Worm (Caenorhabditis elegans) whole organism, mixed stage, embryonic: ENCODE data around the gene EGAP4.1.
A peak's percentile ranks its signal among the peaks of the same experiment; 100 is the strongest.

Experiments used
- M03D4.4 ChIP-seq: sonication (generic microtip); optimal IDR thresholded peaks from 2 replicates; lab custom pipeline; 2017; ENCODE audit warnings: mild to moderate bottlenecking, missing genetic modification characterization, missing compliant biosample characterization
- bed-3 ChIP-seq: fragments of 200-800 bp; sonication (Bioruptor generic); optimal IDR thresholded peaks from 3 replicates; lab custom pipeline; 2018; ENCODE audit warnings: mild to moderate bottlenecking, missing genetic modification characterization, moderate library complexity, missing compliant biosample characterization
- blmp-1 ChIP-seq: fragments of 150-350 bp; optimal IDR thresholded peaks from 2 replicates; lab custom pipeline; 2014; ENCODE audit warnings: missing biosample characterization, missing genetic modification characterization
- ceh-39 ChIP-seq: fragments of 150-350 bp; optimal IDR thresholded peaks from 2 replicates; lab custom pipeline; 2014; ENCODE audit warnings: missing biosample characterization, missing genetic modification characterization
- ceh-43 ChIP-seq: fragments of 200-800 bp; sonication (Bioruptor generic); optimal IDR thresholded peaks from 2 replicates; lab custom pipeline; 2018; ENCODE audit warnings: mild to moderate bottlenecking, missing genetic modification characterization, moderate library complexity, missing compliant biosample characterization
- ceh-83 ChIP-seq: fragments of 200-800 bp; sonication (Bioruptor generic); optimal IDR thresholded peaks from 2 replicates; lab custom pipeline; 2018; ENCODE audit warnings: mild to moderate bottlenecking, missing genetic modification characterization, missing compliant biosample characterization
- ces-1 ChIP-seq: fragments of 150-350 bp; optimal IDR thresholded peaks from 2 replicates; lab custom pipeline; 2014; ENCODE audit warnings: missing biosample characterization, missing genetic modification reagents, missing genetic modification characterization
- cnd-1 ChIP-seq: fragments of 200-800 bp; sonication (Bioruptor generic); optimal IDR thresholded peaks from 2 replicates; lab custom pipeline; 2018; ENCODE audit warnings: mild to moderate bottlenecking, missing genetic modification characterization, missing compliant biosample characterization
- drap-1 ChIP-seq: fragments of 200-800 bp; sonication (Bioruptor generic); optimal IDR thresholded peaks from 3 replicates; lab custom pipeline; 2018; ENCODE audit warnings: mild to moderate bottlenecking, missing genetic modification characterization, missing compliant biosample characterization
- elt-1 ChIP-seq: sonication (generic microtip); optimal IDR thresholded peaks from 2 replicates; lab custom pipeline; 2017; ENCODE audit warnings: missing genetic modification characterization, mild to moderate bottlenecking, missing compliant biosample characterization, antibody characterized with exemption, moderate library complexity, borderline replicate concordance; ENCODE audit not compliant: insufficient read depth
- elt-3 ChIP-seq: fragments of 150-350 bp; optimal IDR thresholded peaks from 2 replicates; lab custom pipeline; 2014; ENCODE audit warnings: missing biosample characterization, missing genetic modification characterization
- flh-1 ChIP-seq: fragments of 200-800 bp; sonication (Bioruptor generic); optimal IDR thresholded peaks from 2 replicates; lab custom pipeline; 2018; ENCODE audit warnings: mild to moderate bottlenecking, missing genetic modification characterization, moderate library complexity, missing compliant biosample characterization
- ham-2 ChIP-seq: fragments of 200-800 bp; sonication (Bioruptor generic); optimal IDR thresholded peaks from 2 replicates; lab custom pipeline; 2018; ENCODE audit warnings: mild to moderate bottlenecking, missing genetic modification characterization, missing compliant biosample characterization
- hlh-1 ChIP-seq: fragments of 150-350 bp; optimal IDR thresholded peaks from 2 replicates; lab custom pipeline; 2014; ENCODE audit warnings: missing biosample characterization, missing genetic modification reagents, missing genetic modification characterization
- lin-13 ChIP-seq: fragments of 150-350 bp; optimal IDR thresholded peaks from 2 replicates; lab custom pipeline; 2014; ENCODE audit warnings: missing biosample characterization, missing genetic modification characterization
- lin-32 ChIP-seq: fragments of 200-800 bp; sonication (Bioruptor generic); optimal IDR thresholded peaks from 2 replicates; lab custom pipeline; 2018; ENCODE audit warnings: mild to moderate bottlenecking, missing genetic modification characterization, missing compliant biosample characterization
- lsy-2 ChIP-seq: fragments of 150-350 bp; optimal IDR thresholded peaks from 2 replicates; lab custom pipeline; 2014; ENCODE audit warnings: missing biosample characterization, missing genetic modification characterization
- mab-5 ChIP-seq: fragments of 150-350 bp; optimal IDR thresholded peaks from 2 replicates; lab custom pipeline; 2014; ENCODE audit warnings: missing biosample characterization, missing genetic modification characterization
- mep-1 ChIP-seq: fragments of 150-350 bp; optimal IDR thresholded peaks from 2 replicates; lab custom pipeline; 2017; ENCODE audit warnings: missing biosample characterization, missing genetic modification reagents, missing genetic modification characterization, inconsistent platforms
- nhr-12 ChIP-seq: fragments of 150-350 bp; optimal IDR thresholded peaks from 2 replicates; lab custom pipeline; 2014; ENCODE audit warnings: missing biosample characterization, missing genetic modification characterization
- nhr-2 ChIP-seq: fragments of 150-350 bp; optimal IDR thresholded peaks from 2 replicates; lab custom pipeline; 2014; ENCODE audit warnings: missing biosample characterization, missing genetic modification characterization
- nhr-237 ChIP-seq: fragments of 150-350 bp; optimal IDR thresholded peaks from 2 replicates; lab custom pipeline; 2014; ENCODE audit warnings: missing biosample characterization, missing genetic modification characterization
- nhr-28 ChIP-seq: fragments of 150-350 bp; optimal IDR thresholded peaks from 2 replicates; lab custom pipeline; 2014; ENCODE audit warnings: missing biosample characterization, missing genetic modification characterization
- nhr-76 ChIP-seq: sonication (generic microtip); optimal IDR thresholded peaks from 2 replicates; lab custom pipeline; 2017; ENCODE audit warnings: missing biosample characterization, missing genetic modification characterization
- pha-4 ChIP-seq: fragments of 150-350 bp; optimal IDR thresholded peaks from 2 replicates; lab custom pipeline; 2018; ENCODE audit warnings: missing biosample characterization, missing genetic modification reagents, missing genetic modification characterization
- sem-2 ChIP-seq: fragments of 200-800 bp; sonication (Bioruptor generic); optimal IDR thresholded peaks from 2 replicates; lab custom pipeline; 2018; ENCODE audit warnings: mild to moderate bottlenecking, missing genetic modification characterization, missing compliant biosample characterization
- snpc-4 ChIP-seq: fragments of 150-350 bp; optimal IDR thresholded peaks from 2 replicates; lab custom pipeline; 2014; ENCODE audit warnings: missing biosample characterization, missing genetic modification characterization
- sptf-1 ChIP-seq: sonication (generic microtip); optimal IDR thresholded peaks from 2 replicates; lab custom pipeline; 2017; ENCODE audit warnings: mild to moderate bottlenecking, missing genetic modification characterization, moderate library complexity, missing compliant biosample characterization
- tbx-8 ChIP-seq: fragments of 200-800 bp; sonication (Bioruptor generic); optimal IDR thresholded peaks from 2 replicates; lab custom pipeline; 2018; ENCODE audit warnings: mild to moderate bottlenecking, missing genetic modification characterization, moderate library complexity, missing compliant biosample characterization
- unc-62 ChIP-seq: fragments of 150-350 bp; optimal IDR thresholded peaks from 2 replicates; lab custom pipeline; 2014; ENCODE audit warnings: missing biosample characterization, missing genetic modification reagents, missing genetic modification characterization
- zip-8 ChIP-seq: fragments of 150-350 bp; optimal IDR thresholded peaks from 2 replicates; lab custom pipeline; 2014; ENCODE audit warnings: missing biosample characterization, missing genetic modification characterization
- ztf-11 ChIP-seq: fragments of 150-350 bp; optimal IDR thresholded peaks from 2 replicates; lab custom pipeline; 2014; ENCODE audit warnings: missing biosample characterization, missing genetic modification characterization

The EGAP4.1 gene

DNA sequence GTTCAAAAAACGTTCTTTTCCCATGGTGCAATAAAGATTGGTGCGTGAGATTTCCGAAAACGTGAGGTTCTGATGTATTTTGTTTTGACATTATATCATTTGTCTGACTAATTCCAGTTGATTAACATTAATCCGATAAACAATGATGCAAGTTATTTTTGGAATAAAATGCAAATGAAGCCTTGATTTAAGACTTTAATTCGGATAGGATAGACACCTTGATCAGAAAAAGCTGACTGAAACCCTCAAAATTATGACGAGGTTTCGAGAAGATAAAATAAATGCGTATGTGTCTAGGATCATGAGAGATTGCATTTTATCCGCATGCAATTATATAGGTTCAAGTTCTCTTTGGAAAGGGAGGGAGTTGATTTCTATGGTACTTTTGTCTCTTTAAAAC is 18.3 kb upstream of the EGAP4.1 start:
- TF ChIP-seq elt-3 (tag; lab: Kevin White, UChicago) (no peak), sptf-1 (tag; lab: Kevin White, UChicago) (no peak), tbx-8 (GFP tag; lab: Kevin White, UChicago) (no peak), lin-32 (GFP tag; lab: Kevin White, UChicago) (no peak), blmp-1 (tag; lab: Kevin White, UChicago) (no peak), ceh-39 (tag; lab: Kevin White, UChicago) (no peak), nhr-76 (no peak), nhr-12 (tag; lab: Kevin White, UChicago) (no peak), ceh-83 (GFP tag; lab: Kevin White, UChicago) (no peak), mab-5 (tag; lab: Kevin White, UChicago) (no peak), snpc-4 (no peak), ztf-11 (tag; lab: Kevin White, UChicago) (no peak), nhr-2 (tag; lab: Kevin White, UChicago) (no peak), elt-1 (tag; lab: Kevin White, UChicago) (no peak), hlh-1 (tag; lab: Kevin White, UChicago) (no peak), lin-13 (tag; lab: Kevin White, UChicago) (no peak), sem-2 (GFP tag; lab: Kevin White, UChicago) (no peak)

DNA sequence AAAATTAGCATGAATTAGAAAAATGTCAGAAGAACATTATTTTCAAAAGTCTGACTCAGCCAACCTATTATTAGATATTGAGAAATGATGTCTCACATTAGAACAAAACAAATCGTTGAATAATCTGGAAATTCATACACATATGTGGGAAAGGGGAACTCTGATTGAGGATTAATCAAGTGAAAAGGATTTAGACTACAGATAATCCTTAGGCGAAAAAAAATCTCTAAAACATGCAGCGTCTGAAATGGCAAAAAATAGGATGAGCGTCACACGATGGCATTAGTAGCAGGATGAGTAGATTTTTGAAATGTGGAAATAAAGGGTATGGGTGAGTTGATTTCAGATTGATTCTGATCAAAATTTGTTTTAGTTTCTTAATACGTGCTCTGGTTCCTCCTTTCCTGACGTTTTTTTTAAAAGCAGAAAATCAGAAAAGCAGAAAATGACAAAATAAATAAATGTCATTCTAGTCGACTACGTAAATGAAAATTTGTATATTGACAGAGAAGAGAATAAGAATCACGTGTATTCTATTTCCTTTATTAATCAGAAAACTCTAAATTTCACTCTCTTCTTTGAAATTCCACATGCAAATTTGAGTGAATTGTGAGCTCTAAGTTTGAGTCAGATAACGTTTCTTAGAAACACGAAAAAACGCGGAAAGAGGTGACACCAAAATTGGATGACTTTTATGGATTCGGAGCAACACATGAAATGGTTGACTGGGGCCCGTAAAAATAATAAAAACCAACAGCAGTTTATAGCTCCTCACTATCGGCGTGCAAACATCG is 17.2 kb upstream of the EGAP4.1 start:
- no peak for TF ChIP-seq snpc-4
- no peak for TF ChIP-seq pha-4 (tag; lab: Kevin White, UChicago)
- TF ChIP-seq lin-32 (GFP tag; lab: Kevin White, UChicago): no peak
- TF ChIP-seq sptf-1 (tag; lab: Kevin White, UChicago): no peak
- TF ChIP-seq nhr-237 (tag; lab: Kevin White, UChicago): no peak
- no peak for TF ChIP-seq mep-1 (tag; lab: Kevin White, UChicago)
- TF ChIP-seq hlh-1 (tag; lab: Kevin White, UChicago): no peak
- TF ChIP-seq zip-8 (tag; lab: Kevin White, UChicago): no peak
- TF ChIP-seq, all 35 proteins: peak for 0

DNA sequence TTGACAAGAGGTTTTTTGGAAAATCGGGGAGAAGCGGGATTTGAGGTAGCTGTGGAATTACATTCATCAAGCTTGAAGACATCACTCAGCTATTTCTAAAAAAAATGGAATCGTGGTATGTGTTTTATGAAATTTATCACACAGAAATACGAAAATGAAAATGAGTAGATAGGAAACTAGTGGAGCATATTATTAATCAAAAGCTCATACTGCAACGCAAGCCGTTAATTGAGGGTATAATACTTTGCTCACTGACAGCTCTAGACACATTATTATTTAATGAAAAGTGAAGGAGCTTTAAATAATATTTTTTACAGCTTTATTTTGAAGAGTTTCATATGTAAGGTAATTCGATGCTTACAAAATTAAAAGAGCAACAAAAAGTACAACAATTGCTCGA is 15.7 kb upstream of the EGAP4.1 start, which contains the start of gene M02D8.7:
Gene M02D8.7 (minus strand): TSS at position 101 of the 400 bp plus-strand sequence.
- no peak for TF ChIP-seq nhr-76

DNA sequence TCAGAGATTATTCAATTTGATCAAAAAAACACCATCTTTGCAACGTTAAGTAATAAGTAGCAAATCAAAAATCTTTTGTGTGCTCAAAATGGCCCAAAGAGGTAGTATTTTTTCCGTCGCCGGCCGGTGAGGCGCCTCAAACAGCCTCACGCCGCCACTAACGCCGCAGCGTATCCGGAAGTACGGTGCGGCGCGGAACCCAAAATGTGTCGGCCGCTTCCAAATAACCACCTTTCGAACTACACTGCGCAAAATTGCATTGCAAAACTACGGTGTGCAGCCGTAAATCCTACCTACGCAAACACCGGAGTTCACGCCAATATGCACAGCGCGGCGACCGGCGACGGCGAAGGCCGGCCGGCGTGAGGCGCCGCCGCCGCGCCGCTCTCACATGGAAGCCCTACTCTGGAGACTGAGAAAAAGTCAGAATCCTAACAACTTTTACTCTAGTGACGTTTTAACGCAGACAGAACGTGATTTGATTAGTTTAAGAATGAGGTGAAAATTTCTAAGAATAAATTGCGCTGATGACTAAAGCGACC is 14.5 kb upstream of the EGAP4.1 start:
- TF ChIP-seq drap-1 (GFP tag; lab: Kevin White, UChicago): no peak

DNA sequence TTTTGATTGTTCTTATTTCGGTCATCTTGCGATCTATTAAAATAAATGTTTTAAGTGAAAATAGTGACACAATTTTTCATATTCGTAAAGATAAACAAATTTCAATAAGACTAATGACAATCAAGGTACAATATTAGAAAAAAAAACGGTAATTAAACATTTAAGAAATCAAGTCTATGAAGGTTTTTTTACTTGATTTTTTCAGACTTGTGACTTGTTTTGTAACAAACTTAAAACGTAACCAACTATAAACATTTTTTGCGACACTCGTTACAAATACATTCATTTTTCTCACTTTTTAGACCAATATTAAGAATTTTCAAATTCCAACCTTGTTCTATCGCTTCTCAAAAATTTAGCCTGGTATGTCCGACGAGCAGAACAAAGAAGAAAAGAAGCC is 12.2 kb upstream of the EGAP4.1 start, which contains the start of gene M02D8.2:
Gene M02D8.2 (plus strand): TSS at position 301 of the 400 bp plus-strand sequence.
- TF ChIP-seq sem-2 (GFP tag; lab: Kevin White, UChicago): no peak
- no peak for TF ChIP-seq unc-62
- no peak for TF ChIP-seq bed-3 (GFP tag; lab: Kevin White, UChicago)

DNA sequence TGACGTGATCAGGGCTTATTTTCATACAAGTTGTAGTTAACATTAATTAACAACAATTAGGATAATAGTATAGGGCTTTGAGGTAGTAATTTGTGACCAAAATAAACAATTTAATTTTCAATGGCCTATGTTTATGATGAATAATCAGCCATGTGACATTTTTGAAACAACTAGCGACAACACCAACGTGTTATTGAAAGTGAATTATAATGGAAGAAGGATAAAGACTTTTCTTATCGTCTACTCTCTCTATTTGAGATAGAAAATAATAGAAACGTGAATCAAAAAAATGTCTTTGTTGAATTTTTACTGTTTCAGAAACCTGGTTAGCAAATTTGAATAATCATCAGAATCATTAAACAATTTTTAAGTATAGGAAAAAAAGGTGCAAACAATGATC is 10.6 kb upstream of the EGAP4.1 start:
- TF ChIP-seq nhr-2 (tag; lab: Kevin White, UChicago): no peak
- no peak for TF ChIP-seq elt-1 (tag; lab: Kevin White, UChicago)
- no peak for TF ChIP-seq ceh-43 (GFP tag; lab: Kevin White, UChicago)
- TF ChIP-seq, all 35 proteins: peak for 0

DNA sequence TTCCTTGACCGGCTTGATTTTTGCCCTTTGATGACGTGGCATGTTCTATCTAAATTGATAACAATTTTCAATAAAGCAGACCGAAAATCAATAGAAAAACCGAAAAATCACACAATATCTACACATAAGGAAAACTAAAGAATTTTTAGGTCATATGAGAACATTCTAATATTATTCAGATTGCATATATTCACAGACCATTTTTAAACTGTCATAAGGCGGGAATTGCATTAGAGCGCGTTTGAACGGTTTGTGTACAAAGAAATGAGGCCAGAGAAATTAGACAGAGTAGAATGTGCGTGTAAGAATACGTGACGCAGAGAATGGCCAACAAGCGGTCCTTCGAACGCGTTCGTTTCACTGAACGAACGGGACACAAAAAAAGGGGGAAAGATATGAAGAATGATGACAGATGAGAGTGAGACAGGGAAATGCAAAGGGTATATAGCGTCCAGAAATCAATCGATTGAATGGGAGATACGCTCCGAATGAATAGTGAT is 9.8 kb upstream of the EGAP4.1 start, which contains the start of gene M02D8.3:
Gene M02D8.3 (minus strand): TSS at position 51 of the 500 bp plus-strand sequence.
- TF ChIP-seq ham-2 (no peak), sptf-1 (tag; lab: Kevin White, UChicago) (no peak), snpc-4 (no peak), pha-4 (tag; lab: Kevin White, UChicago) (peak; percentile 44), nhr-12 (tag; lab: Kevin White, UChicago) (no peak), elt-1 (tag; lab: Kevin White, UChicago) (peak; percentile 66), nhr-28 (tag; lab: Kevin White, UChicago) (no peak), tbx-8 (GFP tag; lab: Kevin White, UChicago) (no peak), lin-13 (tag; lab: Kevin White, UChicago) (peak; percentile 46), lsy-2 (tag; lab: Kevin White, UChicago) (peak; percentile 36), unc-62 (peak; percentile 83), flh-1 (GFP tag; lab: Kevin White, UChicago) (no peak), ceh-39 (tag; lab: Kevin White, UChicago) (peak; percentile 78), nhr-237 (tag; lab: Kevin White, UChicago) (no peak), ceh-43 (GFP tag; lab: Kevin White, UChicago) (no peak), drap-1 (GFP tag; lab: Kevin White, UChicago) (no peak), zip-8 (tag; lab: Kevin White, UChicago) (no peak), ceh-83 (GFP tag; lab: Kevin White, UChicago) (no peak), cnd-1 (tag; lab: Kevin White, UChicago) (peak; percentile 56), lin-32 (GFP tag; lab: Kevin White, UChicago) (no peak), ces-1 (GFP tag; lab: Kevin White, UChicago) (peak; percentile 38), blmp-1 (tag; lab: Kevin White, UChicago) (no peak), elt-3 (tag; lab: Kevin White, UChicago) (no peak), hlh-1 (tag; lab: Kevin White, UChicago) (peak; percentile 76), nhr-2 (tag; lab: Kevin White, UChicago) (peak; percentile 78), M03D4.4 (tag; lab: Kevin White, UChicago) (no peak)
